Worm (Caenorhabditis elegans) whole organism, mixed stage, embryonic: ENCODE measurements around the gene Y69A2AR.47.

Experiments used
- M03D4.4 ChIP-seq: sonication (generic microtip); optimal IDR thresholded peaks from 2 replicates; lab custom pipeline; 2017; ENCODE audit warnings: mild to moderate bottlenecking, missing genetic modification characterization, missing compliant biosample characterization
- bed-3 ChIP-seq: fragments of 200-800 bp; sonication (Bioruptor generic); optimal IDR thresholded peaks from 3 replicates; lab custom pipeline; 2018; ENCODE audit warnings: mild to moderate bottlenecking, missing genetic modification characterization, moderate library complexity, missing compliant biosample characterization
- blmp-1 ChIP-seq: fragments of 150-350 bp; optimal IDR thresholded peaks from 2 replicates; lab custom pipeline; 2014; ENCODE audit warnings: missing biosample characterization, missing genetic modification characterization
- ceh-39 ChIP-seq: fragments of 150-350 bp; optimal IDR thresholded peaks from 2 replicates; lab custom pipeline; 2014; ENCODE audit warnings: missing biosample characterization, missing genetic modification characterization
- ceh-43 ChIP-seq: fragments of 200-800 bp; sonication (Bioruptor generic); optimal IDR thresholded peaks from 2 replicates; lab custom pipeline; 2018; ENCODE audit warnings: mild to moderate bottlenecking, missing genetic modification characterization, moderate library complexity, missing compliant biosample characterization
- ceh-83 ChIP-seq: fragments of 200-800 bp; sonication (Bioruptor generic); optimal IDR thresholded peaks from 2 replicates; lab custom pipeline; 2018; ENCODE audit warnings: mild to moderate bottlenecking, missing genetic modification characterization, missing compliant biosample characterization
- ces-1 ChIP-seq: fragments of 150-350 bp; optimal IDR thresholded peaks from 2 replicates; lab custom pipeline; 2014; ENCODE audit warnings: missing biosample characterization, missing genetic modification reagents, missing genetic modification characterization
- cnd-1 ChIP-seq: fragments of 200-800 bp; sonication (Bioruptor generic); optimal IDR thresholded peaks from 2 replicates; lab custom pipeline; 2018; ENCODE audit warnings: mild to moderate bottlenecking, missing genetic modification characterization, missing compliant biosample characterization
- drap-1 ChIP-seq: fragments of 200-800 bp; sonication (Bioruptor generic); optimal IDR thresholded peaks from 3 replicates; lab custom pipeline; 2018; ENCODE audit warnings: mild to moderate bottlenecking, missing genetic modification characterization, missing compliant biosample characterization
- elt-1 ChIP-seq: sonication (generic microtip); optimal IDR thresholded peaks from 2 replicates; lab custom pipeline; 2017; ENCODE audit warnings: missing genetic modification characterization, mild to moderate bottlenecking, missing compliant biosample characterization, antibody characterized with exemption, moderate library complexity, borderline replicate concordance; ENCODE audit not compliant: insufficient read depth
- ham-2 ChIP-seq: fragments of 200-800 bp; sonication (Bioruptor generic); optimal IDR thresholded peaks from 2 replicates; lab custom pipeline; 2018; ENCODE audit warnings: mild to moderate bottlenecking, missing genetic modification characterization, missing compliant biosample characterization
- hlh-1 ChIP-seq: fragments of 150-350 bp; optimal IDR thresholded peaks from 2 replicates; lab custom pipeline; 2014; ENCODE audit warnings: missing biosample characterization, missing genetic modification reagents, missing genetic modification characterization
- lin-32 ChIP-seq: fragments of 200-800 bp; sonication (Bioruptor generic); optimal IDR thresholded peaks from 2 replicates; lab custom pipeline; 2018; ENCODE audit warnings: mild to moderate bottlenecking, missing genetic modification characterization, missing compliant biosample characterization
- lsy-2 ChIP-seq: fragments of 150-350 bp; optimal IDR thresholded peaks from 2 replicates; lab custom pipeline; 2014; ENCODE audit warnings: missing biosample characterization, missing genetic modification characterization
- mab-5 ChIP-seq: fragments of 150-350 bp; optimal IDR thresholded peaks from 2 replicates; lab custom pipeline; 2014; ENCODE audit warnings: missing biosample characterization, missing genetic modification characterization
- mep-1 ChIP-seq: fragments of 150-350 bp; optimal IDR thresholded peaks from 2 replicates; lab custom pipeline; 2017; ENCODE audit warnings: missing biosample characterization, missing genetic modification reagents, missing genetic modification characterization, inconsistent platforms
- mls-2 ChIP-seq: sonication (generic microtip); optimal IDR thresholded peaks from 2 replicates; lab custom pipeline; 2016; ENCODE audit warnings: mild to moderate bottlenecking, missing genetic modification characterization, moderate library complexity, missing compliant biosample characterization
- nhr-12 ChIP-seq: fragments of 150-350 bp; optimal IDR thresholded peaks from 2 replicates; lab custom pipeline; 2014; ENCODE audit warnings: missing biosample characterization, missing genetic modification characterization
- nhr-2 ChIP-seq: fragments of 150-350 bp; optimal IDR thresholded peaks from 2 replicates; lab custom pipeline; 2014; ENCODE audit warnings: missing biosample characterization, missing genetic modification characterization
- nhr-237 ChIP-seq: fragments of 150-350 bp; optimal IDR thresholded peaks from 2 replicates; lab custom pipeline; 2014; ENCODE audit warnings: missing biosample characterization, missing genetic modification characterization
- nhr-28 ChIP-seq: fragments of 150-350 bp; optimal IDR thresholded peaks from 2 replicates; lab custom pipeline; 2014; ENCODE audit warnings: missing biosample characterization, missing genetic modification characterization
- nhr-76 ChIP-seq: sonication (generic microtip); optimal IDR thresholded peaks from 2 replicates; lab custom pipeline; 2017; ENCODE audit warnings: missing biosample characterization, missing genetic modification characterization
- pha-4 ChIP-seq: fragments of 150-350 bp; optimal IDR thresholded peaks from 2 replicates; lab custom pipeline; 2018; ENCODE audit warnings: missing biosample characterization, missing genetic modification reagents, missing genetic modification characterization
- sptf-1 ChIP-seq: sonication (generic microtip); optimal IDR thresholded peaks from 2 replicates; lab custom pipeline; 2017; ENCODE audit warnings: mild to moderate bottlenecking, missing genetic modification characterization, moderate library complexity, missing compliant biosample characterization
- tbx-8 ChIP-seq: fragments of 200-800 bp; sonication (Bioruptor generic); optimal IDR thresholded peaks from 2 replicates; lab custom pipeline; 2018; ENCODE audit warnings: mild to moderate bottlenecking, missing genetic modification characterization, moderate library complexity, missing compliant biosample characterization
- unc-120 ChIP-seq: sonication (generic microtip); optimal IDR thresholded peaks from 2 replicates; lab custom pipeline; 2017; ENCODE audit warnings: missing genetic modification characterization, missing compliant biosample characterization; ENCODE audit not compliant: poor library complexity, severe bottlenecking
- unc-39 ChIP-seq: fragments of 150-350 bp; optimal IDR thresholded peaks from 2 replicates; lab custom pipeline; 2014; ENCODE audit warnings: missing biosample characterization, missing genetic modification characterization
- zip-8 ChIP-seq: fragments of 150-350 bp; optimal IDR thresholded peaks from 2 replicates; lab custom pipeline; 2014; ENCODE audit warnings: missing biosample characterization, missing genetic modification characterization
- ztf-11 ChIP-seq: fragments of 150-350 bp; optimal IDR thresholded peaks from 2 replicates; lab custom pipeline; 2014; ENCODE audit warnings: missing biosample characterization, missing genetic modification characterization

The Y69A2AR.47 gene

ce11 chrIV:2552276-2552675 is 45.2 kb upstream of the Y69A2AR.47 start:
- TF ChIP-seq unc-39 (tag; lab: Kevin White, UChicago) = no peak
- TF ChIP-seq nhr-2 (tag; lab: Kevin White, UChicago) = no peak
- no peak for TF ChIP-seq nhr-76 (tag; lab: Kevin White, UChicago)

ce11 chrIV:2552855-2553254 is 44.7 kb upstream of the Y69A2AR.47 start:
- TF ChIP-seq nhr-28 (no peak), ces-1 (GFP tag; lab: Kevin White, UChicago) (no peak), sptf-1 (tag; lab: Kevin White, UChicago) (no peak), lsy-2 (tag; lab: Kevin White, UChicago) (no peak), M03D4.4 (tag; lab: Kevin White, UChicago) (no peak), drap-1 (GFP tag; lab: Kevin White, UChicago) (no peak), mls-2 (no peak), hlh-1 (no peak), lin-32 (GFP tag; lab: Kevin White, UChicago) (no peak), nhr-2 (tag; lab: Kevin White, UChicago) (no peak), ceh-83 (no peak), nhr-237 (tag; lab: Kevin White, UChicago) (no peak), nhr-76 (tag; lab: Kevin White, UChicago) (no peak), bed-3 (GFP tag; lab: Kevin White, UChicago) (no peak), pha-4 (tag; lab: Kevin White, UChicago) (no peak), nhr-12 (tag; lab: Kevin White, UChicago) (no peak), mep-1 (tag; lab: Kevin White, UChicago) (no peak), cnd-1 (tag; lab: Kevin White, UChicago) (no peak), mab-5 (tag; lab: Kevin White, UChicago) (no peak), unc-39 (tag; lab: Kevin White, UChicago) (no peak)

ce11 chrIV:2556211-2556610 is 41.3 kb upstream of the Y69A2AR.47 start:
- TF ChIP-seq nhr-2 (tag; lab: Kevin White, UChicago) = no peak
- TF ChIP-seq mls-2 = no peak
- no peak for TF ChIP-seq mab-5 (tag; lab: Kevin White, UChicago)
- no peak for TF ChIP-seq ceh-39 (tag; lab: Kevin White, UChicago)
- no peak for TF ChIP-seq ceh-43
- TF ChIP-seq tbx-8 (GFP tag; lab: Kevin White, UChicago) = no peak

- no peak for TF ChIP-seq elt-1 (tag; lab: Kevin White, UChicago)
- no peak for TF ChIP-seq mep-1 (tag; lab: Kevin White, UChicago)
- TF ChIP-seq ces-1 (GFP tag; lab: Kevin White, UChicago) = no peak
- no peak for TF ChIP-seq blmp-1 (tag; lab: Kevin White, UChicago)
- no peak for TF ChIP-seq bed-3 (GFP tag; lab: Kevin White, UChicago)
- TF ChIP-seq unc-120 = no peak
- no peak for TF ChIP-seq nhr-237 (tag; lab: Kevin White, UChicago)
- no peak for TF ChIP-seq zip-8 (tag; lab: Kevin White, UChicago)
- no peak for TF ChIP-seq ceh-39 (tag; lab: Kevin White, UChicago)
- no peak for TF ChIP-seq M03D4.4 (tag; lab: Kevin White, UChicago)
- no peak for TF ChIP-seq tbx-8 (GFP tag; lab: Kevin White, UChicago)
Measured at ce11 chrIV:2561358-2561757, 36.2 kb upstream of the Y69A2AR.47 start, which contains the start of gene Y69A2AR.46. Gene Y69A2AR.46, plus strand, starts transcription at chrIV:2561658.

- no peak for TF ChIP-seq ham-2 (GFP tag; lab: Kevin White, UChicago)
- no peak for TF ChIP-seq ces-1 (GFP tag; lab: Kevin White, UChicago)
Measured at ce11 chrIV:2562071-2562470, 35.4 kb upstream of the Y69A2AR.47 start, which contains the start of gene Y69A2AR.50. Gene Y69A2AR.50, plus strand, starts transcription at chrIV:2562371.

- TF ChIP-seq bed-3 (GFP tag; lab: Kevin White, UChicago) = no peak
- no peak for TF ChIP-seq nhr-12 (tag; lab: Kevin White, UChicago)
- no peak for TF ChIP-seq hlh-1
- no peak for TF ChIP-seq drap-1 (GFP tag; lab: Kevin White, UChicago)
- no peak for TF ChIP-seq unc-120
- TF ChIP-seq ztf-11 (tag; lab: Kevin White, UChicago) = no peak
- no peak for TF ChIP-seq nhr-2 (tag; lab: Kevin White, UChicago)
- TF ChIP-seq elt-1 (tag; lab: Kevin White, UChicago) = no peak
- no peak for TF ChIP-seq mep-1 (tag; lab: Kevin White, UChicago)
- TF ChIP-seq nhr-237 (tag; lab: Kevin White, UChicago) = no peak
Measured at ce11 chrIV:2563969-2564368, 33.5 kb upstream of the Y69A2AR.47 start, which contains the start of gene Y69A2AR.24. Gene Y69A2AR.24, minus strand, starts transcription at chrIV:2564069.
